Worm (Caenorhabditis elegans): ENCODE measurements around the gene F16B4.6.

ce11 chrV:1558113-1558512 lies 28.9 kb upstream of the F16B4.6 start:
- TF ChIP-seq hlh-8 (tag; optimal IDR thresholded peaks at IDR 0.05) = no peak
- TF ChIP-seq elt-2 (tag; optimal IDR thresholded peaks at IDR 0.05) = no peak
- no peak for TF ChIP-seq ceh-9 (tag; optimal IDR thresholded peaks at IDR 0.05)
- no peak for TF ChIP-seq ama-1 (optimal IDR thresholded peaks at IDR 0.05)
- TF ChIP-seq hlh-30 (tag; optimal IDR thresholded peaks at IDR 0.05; ENCODE audit: insufficient read depth) = no peak
- no peak for TF ChIP-seq nhr-232 (tag; optimal IDR thresholded peaks at IDR 0.05)
- no peak for TF ChIP-seq nfya-1 (tag; optimal IDR thresholded peaks at IDR 0.05)
- TF ChIP-seq elt-4 (tag; optimal IDR thresholded peaks at IDR 0.05) = no peak
- no peak for TF ChIP-seq pax-1 (tag; optimal IDR thresholded peaks at IDR 0.05)

Measured in whole organism, late embryonic.